Fruit fly (Drosophila melanogaster): ENCODE results near the gene CG31468.

dm6 chr3R:23662782-23663181, 37.4 kb downstream of the CG31468 start:
- TF ChIP-seq Myc (optimal IDR thresholded peaks at IDR 0.05), result no peak
- no peak for TF ChIP-seq psq (optimal IDR thresholded peaks at IDR 0.05)

Measured in Kc167 (cell line).